Fruit fly (Drosophila melanogaster): ENCODE results near the gene CG43121.

The CG43121 gene

DNA sequence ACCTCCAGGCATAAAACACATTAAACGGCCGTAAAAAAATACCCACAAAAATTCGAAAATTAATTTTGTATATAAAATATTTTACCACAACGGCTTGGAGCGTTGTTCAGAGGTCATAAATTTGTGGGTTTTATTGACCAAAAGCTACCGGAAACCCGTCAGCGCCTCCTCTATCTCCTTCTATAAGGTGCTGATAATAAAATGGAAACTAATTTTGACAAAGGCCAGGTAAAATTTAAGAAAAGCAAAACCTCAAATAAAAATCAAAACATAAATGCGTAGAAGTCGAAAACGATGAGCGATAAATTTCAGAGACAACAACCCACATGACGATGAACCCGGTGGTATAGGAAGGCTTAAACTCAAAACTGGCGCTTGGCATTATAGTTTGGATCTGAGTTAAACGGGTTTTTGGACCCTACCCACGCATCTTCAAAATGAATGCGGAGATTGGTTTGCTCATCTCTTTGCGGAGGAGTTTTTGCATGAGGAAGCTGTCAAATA, 31.4 kb downstream of the CG43121 start:
- no peak for TF ChIP-seq CG32264 (GFP tag; optimal IDR thresholded peaks at IDR 0.05)
- TF ChIP-seq dl (GFP tag; optimal IDR thresholded peaks at IDR 0.05; ENCODE audit: insufficient read depth in 1 of 2, partially characterized antibody in 2 of 2) = no peak

DNA sequence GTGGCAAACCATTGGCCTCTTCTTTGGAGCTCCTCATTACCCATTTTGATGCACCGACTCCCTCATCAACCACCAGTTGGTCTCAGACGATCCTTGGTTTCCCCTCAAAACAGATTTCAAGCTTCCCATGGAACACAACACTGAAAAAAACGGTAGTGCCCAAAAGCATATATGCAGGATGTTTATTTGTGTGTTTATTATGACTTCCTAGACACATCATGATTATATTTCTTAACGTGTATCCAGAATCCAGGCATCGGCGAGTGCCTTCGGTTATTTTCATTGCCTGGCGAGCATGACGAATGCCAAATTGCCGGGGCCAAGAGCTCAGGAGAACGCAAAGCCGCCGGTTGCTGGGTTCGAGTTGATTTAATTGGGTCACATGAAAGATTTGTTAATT, 32.5 kb downstream of the CG43121 start:
- TF ChIP-seq foxo (GFP tag; optimal IDR thresholded peaks at IDR 0.05) = peak in 1 of 2 experiments; percentile 25
- no peak for TF ChIP-seq sv (GFP tag; optimal IDR thresholded peaks at IDR 0.05)
- TF ChIP-seq ey (GFP tag; optimal IDR thresholded peaks at IDR 0.05) = peak; percentile 0

- TF ChIP-seq Vsx2 (GFP tag; optimal IDR thresholded peaks at IDR 0.05; ENCODE audit: partially characterized antibody) = peak; percentile 50
- peak; percentile 42 for TF ChIP-seq psq (GFP tag; optimal IDR thresholded peaks at IDR 0.05)
- no peak for TF ChIP-seq Hr78 (GFP tag; optimal IDR thresholded peaks at IDR 0.05)
- TF ChIP-seq dl (GFP tag; optimal IDR thresholded peaks at IDR 0.05; ENCODE audit: insufficient read depth in 1 of 2, partially characterized antibody in 2 of 2) = peak in 1 of 2 experiments; percentile 26
- TF ChIP-seq dmrt93B (GFP tag; optimal IDR thresholded peaks at IDR 0.05) = no peak
- no peak for TF ChIP-seq N (GFP tag; optimal IDR thresholded peaks at IDR 0.05)
- no peak for TF ChIP-seq Jra (GFP tag; optimal IDR thresholded peaks at IDR 0.05)
Observed at dm6 chr3L:14637705-14638529, 34.3 kb downstream of the CG43121 start.

DNA sequence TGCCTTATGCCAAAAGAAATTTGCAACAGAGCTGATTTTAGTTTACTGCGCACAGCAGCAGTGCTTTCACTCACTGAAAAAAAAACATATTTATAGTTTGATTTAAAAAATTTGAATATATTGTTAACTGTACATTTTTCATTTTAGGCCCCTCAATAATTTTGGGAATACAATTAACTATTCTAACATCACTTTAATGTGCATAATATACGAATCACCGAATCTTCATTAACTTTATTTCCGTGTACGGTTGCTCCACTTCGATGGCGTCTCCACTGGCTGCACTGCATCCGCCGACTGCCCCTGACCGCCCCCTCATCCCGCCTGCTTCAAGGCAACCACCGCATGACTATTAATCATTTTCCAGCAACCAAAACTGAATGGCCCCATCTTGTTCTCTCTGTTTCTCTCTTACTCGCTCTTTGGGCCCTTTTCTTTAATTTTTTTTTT, 35.5 kb downstream of the CG43121 start:
- TF ChIP-seq HLH106 (tag; optimal IDR thresholded peaks at IDR 0.05) = peak; percentile 82
- peak; percentile 49 for TF ChIP-seq Rel (GFP tag; optimal IDR thresholded peaks at IDR 0.05)
- TF ChIP-seq Rel (tag; optimal IDR thresholded peaks at IDR 0.05) = peak; percentile 8
- TF ChIP-seq lola (GFP tag; optimal IDR thresholded peaks at IDR 0.05) = no peak
- TF ChIP-seq jim (GFP tag; optimal IDR thresholded peaks at IDR 0.05) = no peak
- TF ChIP-seq dsf (GFP tag; optimal IDR thresholded peaks at IDR 0.05; ENCODE audit: borderline replicate concordance) = peak; percentile 42
- TF ChIP-seq GATAd (GFP tag; optimal IDR thresholded peaks at IDR 0.05) = no peak
- peak; percentile 87 for TF ChIP-seq ey (GFP tag; optimal IDR thresholded peaks at IDR 0.05)
- TF ChIP-seq rgr (GFP tag; optimal IDR thresholded peaks at IDR 0.05) = peak; percentile 88
- TF ChIP-seq dmrt93B (GFP tag; optimal IDR thresholded peaks at IDR 0.05) = peak; percentile 79
- no peak for TF ChIP-seq Abd-B (GFP tag; optimal IDR thresholded peaks at IDR 0.05)
- peak; percentile 83 for TF ChIP-seq sage (GFP tag; optimal IDR thresholded peaks at IDR 0.05)
- peak; percentile 2 for TF ChIP-seq Hr83 (GFP tag; optimal IDR thresholded peaks at IDR 0.05; ENCODE audit: poor library complexity, severe bottlenecking)
- TF ChIP-seq Sp1 (GFP tag; optimal IDR thresholded peaks at IDR 0.05) = peak; percentile 90
- TF ChIP-seq br (GFP tag; optimal IDR thresholded peaks at IDR 0.05) = peak; percentile 93
- peak; percentile 82 for TF ChIP-seq woc (GFP tag; optimal IDR thresholded peaks at IDR 0.05)
- TF ChIP-seq dl (GFP tag; optimal IDR thresholded peaks at IDR 0.05; ENCODE audit: insufficient read depth in 1 of 2, partially characterized antibody in 2 of 2) = no peak
- TF ChIP-seq Dif (GFP tag; optimal IDR thresholded peaks at IDR 0.05; ENCODE audit: partially characterized antibody) = no peak
- TF ChIP-seq N (GFP tag; optimal IDR thresholded peaks at IDR 0.05) = no peak
- TF ChIP-seq h (GFP tag; optimal IDR thresholded peaks at IDR 0.05) = peak; percentile 93
- TF ChIP-seq CrebA (GFP tag; optimal IDR thresholded peaks at IDR 0.05; ENCODE audit: borderline replicate concordance) = peak; percentile 31
- TF ChIP-seq Myc (optimal IDR thresholded peaks at IDR 0.05) = no peak
- peak; percentile 79 for TF ChIP-seq brk (GFP tag; optimal IDR thresholded peaks at IDR 0.05)
- peak; percentile 71 for TF ChIP-seq CG9705 (GFP tag; optimal IDR thresholded peaks at IDR 0.05)
- TF ChIP-seq Mio (GFP tag; optimal IDR thresholded peaks at IDR 0.05) = no peak
- TF ChIP-seq Hnf4 (GFP tag; optimal IDR thresholded peaks at IDR 0.05) = peak; percentile 88
- peak; percentile 78 for TF ChIP-seq tai (GFP tag; optimal IDR thresholded peaks at IDR 0.05)
- TF ChIP-seq usp (GFP tag; optimal IDR thresholded peaks at IDR 0.05) = no peak
- TF ChIP-seq Jra (GFP tag; optimal IDR thresholded peaks at IDR 0.05) = peak; percentile 83
- TF ChIP-seq pan (optimal IDR thresholded peaks at IDR 0.05) = no peak
- peak in 1 of 2 experiments; percentile 92 for TF ChIP-seq foxo (GFP tag; optimal IDR thresholded peaks at IDR 0.05)
- TF ChIP-seq psq (GFP tag; optimal IDR thresholded peaks at IDR 0.05) = peak; percentile 94
- peak; percentile 87 for TF ChIP-seq OdsH (GFP tag; optimal IDR thresholded peaks at IDR 0.05)
- peak; percentile 93 for TF ChIP-seq fru (GFP tag; optimal IDR thresholded peaks at IDR 0.05)
- TF ChIP-seq Dfd (GFP tag; optimal IDR thresholded peaks at IDR 0.05) = no peak
- TF ChIP-seq Vsx2 (GFP tag; optimal IDR thresholded peaks at IDR 0.05; ENCODE audit: partially characterized antibody) = no peak
- no peak for TF ChIP-seq sv (GFP tag; optimal IDR thresholded peaks at IDR 0.05)
- TF ChIP-seq CG32264 (GFP tag; optimal IDR thresholded peaks at IDR 0.05) = peak; percentile 62
- no peak for TF ChIP-seq Hr78 (GFP tag; optimal IDR thresholded peaks at IDR 0.05)
